Worm (Caenorhabditis elegans): ENCODE measurements around the gene srlf-9.

srlf-9 gene

ce11 chrIII:13385850-13386249 lies 15.7 kb downstream of the srlf-9 start, which contains the start of gene T03F6.4:
T03F6.4 (plus strand) TSS chrIII:13386150.
- no peak for TF ChIP-seq mdl-1 (tag; optimal IDR thresholded peaks at IDR 0.05)
- no peak for TF ChIP-seq fos-1 (tag; optimal IDR thresholded peaks at IDR 0.05)
- TF ChIP-seq unc-55 (GFP tag; optimal IDR thresholded peaks at IDR 0.05), result peak; percentile 32

DNA sequence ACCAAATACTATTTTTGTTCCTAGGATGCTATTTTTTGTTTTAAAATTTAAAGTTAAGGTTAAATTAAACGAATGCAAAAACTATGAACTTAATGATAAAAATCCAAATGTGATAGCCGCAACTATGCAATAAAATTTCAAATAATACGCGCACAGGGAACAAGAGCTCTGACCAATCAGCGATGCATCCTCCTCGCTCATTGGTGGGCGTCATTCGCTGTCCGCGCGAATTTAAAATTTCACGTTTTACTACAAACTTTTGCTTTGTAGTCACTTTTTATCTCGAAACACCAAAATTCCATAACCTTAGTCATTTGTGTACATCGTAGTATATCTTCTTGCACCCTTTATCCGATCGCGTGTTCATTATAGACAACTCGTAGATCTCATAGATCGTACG lies 18.4 kb downstream of the srlf-9 start:
- TF ChIP-seq elt-1 (tag; optimal IDR thresholded peaks at IDR 0.05) (no peak), nhr-129 (tag; optimal IDR thresholded peaks at IDR 0.05) (no peak), nhr-6 (tag; optimal IDR thresholded peaks at IDR 0.05) (no peak), egl-27 (tag; optimal IDR thresholded peaks at IDR 0.05) (no peak), skn-1 (tag; optimal IDR thresholded peaks at IDR 0.05) (no peak), sma-3 (GFP tag; optimal IDR thresholded peaks at IDR 0.05) (no peak), blmp-1 (tag; optimal IDR thresholded peaks at IDR 0.05; ENCODE audit: insufficient read depth) (no peak), crh-2 (tag; optimal IDR thresholded peaks at IDR 0.05) (no peak), ama-1 (optimal IDR thresholded peaks at IDR 0.05) (no peak), R02D3.7 (tag; optimal IDR thresholded peaks at IDR 0.05) (no peak), ztf-1 (GFP tag; conservative IDR thresholded peaks at IDR 0.05) (no peak), mbf-1 (tag; optimal IDR thresholded peaks at IDR 0.05) (no peak), nhr-237 (tag; optimal IDR thresholded peaks at IDR 0.05) (no peak), sem-4 (tag; optimal IDR thresholded peaks at IDR 0.05) (no peak)

ce11 chrIII:13381684-13382083 lies 19.9 kb downstream of the srlf-9 start:
- TF ChIP-seq lsy-2 (tag; optimal IDR thresholded peaks at IDR 0.05), result no peak
- TF ChIP-seq blmp-1 (tag; optimal IDR thresholded peaks at IDR 0.05; ENCODE audit: insufficient read depth), result peak; percentile 71
- no peak for TF ChIP-seq unc-62 (GFP tag; optimal IDR thresholded peaks at IDR 0.05)
- peak; percentile 71 for TF ChIP-seq unc-55 (GFP tag; optimal IDR thresholded peaks at IDR 0.05)

- TF ChIP-seq ceh-82 (tag; optimal IDR thresholded peaks at IDR 0.05) (no peak), nhr-25 (tag; optimal IDR thresholded peaks at IDR 0.05) (peak; percentile 50), blmp-1 (tag; optimal IDR thresholded peaks at IDR 0.05; ENCODE audit: insufficient read depth) (peak; percentile 19), nhr-129 (tag; optimal IDR thresholded peaks at IDR 0.05) (no peak)
These were observed 20.7 kb downstream of the srlf-9 start for ce11 chrIII:13380881-13381280.

DNA sequence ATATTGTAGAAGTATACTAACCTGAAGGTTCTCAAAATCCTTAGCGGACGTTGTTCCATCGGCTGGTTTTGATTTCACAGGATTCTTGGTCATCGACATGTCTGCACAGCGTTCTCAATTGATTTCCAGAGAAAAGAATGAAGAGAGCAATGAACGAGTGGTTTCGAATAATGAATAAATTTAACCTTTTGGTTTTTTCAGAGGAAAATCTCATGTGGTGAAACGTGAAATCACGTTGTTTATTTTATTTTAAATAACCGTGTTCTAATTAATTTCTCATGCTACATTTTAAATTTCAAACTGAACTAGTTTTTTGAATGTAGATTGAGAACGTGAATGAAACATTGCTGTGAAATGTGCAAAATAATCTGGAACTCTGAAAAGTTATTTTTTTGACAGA lies 21.4 kb downstream of the srlf-9 start, which contains the start of gene T03F6.6:
TSS of gene T03F6.6 (minus strand) at position 101 of the 400 bp plus-strand sequence.
- no peak for TF ChIP-seq nhr-6 (tag; optimal IDR thresholded peaks at IDR 0.05)
- no peak for TF ChIP-seq nhr-77 (tag; optimal IDR thresholded peaks at IDR 0.05)
- no peak for TF ChIP-seq snpc-4 (tag; optimal IDR thresholded peaks at IDR 0.05)
- no peak for TF ChIP-seq Y55F3AM.14 (GFP tag; optimal IDR thresholded peaks at IDR 0.05)
- TF ChIP-seq unc-62 (GFP tag; optimal IDR thresholded peaks at IDR 0.05), result no peak
- TF ChIP-seq ceh-82 (tag; optimal IDR thresholded peaks at IDR 0.05), result no peak
- no peak for TF ChIP-seq mdl-1 (tag; optimal IDR thresholded peaks at IDR 0.05)

DNA sequence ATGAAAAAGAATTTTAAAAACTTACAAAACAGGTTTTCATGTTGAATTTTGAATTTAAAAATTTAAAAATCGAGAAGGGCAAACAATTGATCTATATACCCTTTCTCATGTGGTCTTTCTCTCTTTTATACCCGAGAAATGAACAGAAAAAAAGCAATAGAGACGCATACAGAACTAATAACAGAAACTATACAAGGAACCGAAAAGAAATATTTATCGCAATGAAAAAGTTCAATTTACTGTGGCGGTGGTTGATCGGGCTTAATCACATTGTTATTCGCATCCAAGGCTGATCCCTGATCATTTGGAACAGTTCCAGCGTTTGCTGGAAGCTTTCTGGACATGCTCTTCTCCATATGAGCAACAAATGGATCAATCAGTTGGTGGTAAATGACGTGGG lies 23.3 kb downstream of the srlf-9 start, which contains the start of gene T03F6.10:
TSS of gene T03F6.10 (minus strand) at position 101 of the 400 bp plus-strand sequence.
- no peak for TF ChIP-seq nhr-129 (tag; optimal IDR thresholded peaks at IDR 0.05)
- TF ChIP-seq mbf-1 (tag; optimal IDR thresholded peaks at IDR 0.05), result no peak
- TF ChIP-seq nhr-6 (tag; optimal IDR thresholded peaks at IDR 0.05), result no peak
- TF ChIP-seq ceh-16 (tag; optimal IDR thresholded peaks at IDR 0.05), result no peak

DNA sequence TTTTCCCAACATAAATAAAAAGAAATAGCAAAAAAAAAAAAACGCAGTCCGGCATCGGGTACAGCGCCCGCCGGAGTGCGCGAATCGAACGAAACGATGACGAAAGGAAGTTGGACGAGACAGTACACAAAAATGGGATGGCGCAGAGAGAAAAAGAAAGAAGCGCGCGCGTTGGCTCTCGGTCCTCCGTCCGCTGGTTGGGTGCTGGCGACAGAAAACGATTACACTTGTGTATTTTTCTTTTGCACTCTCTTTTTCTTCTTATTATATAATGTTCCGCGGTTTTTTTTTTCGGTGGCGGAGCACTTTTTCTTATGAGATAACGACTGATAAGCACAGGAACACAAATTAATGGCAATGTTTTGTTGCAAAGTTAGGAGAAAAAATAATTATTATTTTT lies 24.3 kb downstream of the srlf-9 start:
- TF ChIP-seq lsy-2 (tag; optimal IDR thresholded peaks at IDR 0.05), result peak; percentile 8 to 67
- no peak for TF ChIP-seq dmd-4 (tag; optimal IDR thresholded peaks at IDR 0.05)
- no peak for TF ChIP-seq nhr-23 (tag; optimal IDR thresholded peaks at IDR 0.05)
- peak; percentile 54 for TF ChIP-seq unc-55 (GFP tag; optimal IDR thresholded peaks at IDR 0.05)
- peak; percentile 77 for TF ChIP-seq F13H6.1 (tag; optimal IDR thresholded peaks at IDR 0.05)
- peak; percentile 32 for TF ChIP-seq sma-3 (GFP tag; optimal IDR thresholded peaks at IDR 0.05)
- no peak for TF ChIP-seq unc-62 (GFP tag; optimal IDR thresholded peaks at IDR 0.05)
- TF ChIP-seq snpc-4 (tag; optimal IDR thresholded peaks at IDR 0.05), result no peak
- TF ChIP-seq lin-11 (tag; optimal IDR thresholded peaks at IDR 0.05), result peak; percentile 36
- TF ChIP-seq crh-2 (tag; optimal IDR thresholded peaks at IDR 0.05), result peak; percentile 52
- TF ChIP-seq nhr-12 (tag; optimal IDR thresholded peaks at IDR 0.05), result no peak
- TF ChIP-seq gmeb-1 (tag; optimal IDR thresholded peaks at IDR 0.05), result peak; percentile 24
- TF ChIP-seq nhr-237 (tag; optimal IDR thresholded peaks at IDR 0.05), result no peak
- peak; percentile 24 for TF ChIP-seq nhr-129 (tag; optimal IDR thresholded peaks at IDR 0.05)
- TF ChIP-seq mdl-1 (tag; optimal IDR thresholded peaks at IDR 0.05), result peak in 1 of 2 experiments; percentile 19
- peak; percentile 86 for TF ChIP-seq fos-1 (tag; optimal IDR thresholded peaks at IDR 0.05)
- peak; percentile 13 for TF ChIP-seq zag-1 (tag; optimal IDR thresholded peaks at IDR 0.05)
- TF ChIP-seq C34F6.9 (tag; optimal IDR thresholded peaks at IDR 0.05), result peak; percentile 40
- TF ChIP-seq nhr-10 (tag; optimal IDR thresholded peaks at IDR 0.05), result no peak

All from whole organism, L2 larva.